Fruit fly (Drosophila melanogaster) whole organism, prepupa: ENCODE data around the gene CG12206.

Experiments
- Blimp-1 ChIP-seq: fragments of 200-800 bp; sonication (Bioruptor generic); optimal IDR thresholded peaks from 3 replicates; lab custom pipeline; 2017; ENCODE audit warnings: missing biosample characterization, missing genetic modification characterization, mild to moderate bottlenecking, moderate library complexity, missing genetic modification reagents
- CG10631 ChIP-seq: fragments of 200-800 bp; sonication (Bioruptor generic); optimal IDR thresholded peaks from 2 replicates; lab custom pipeline; 2016; ENCODE audit warnings: missing biosample characterization, missing genetic modification characterization
- CG10669 ChIP-seq: fragments of 200-800 bp; sonication (Bioruptor generic); optimal IDR thresholded peaks from 3 replicates; lab custom pipeline; 2018; ENCODE audit warnings: missing biosample characterization, mild to moderate bottlenecking, missing genetic modification characterization, moderate library complexity
- CG11762 ChIP-seq: fragments of 200-800 bp; sonication (Bioruptor generic); optimal IDR thresholded peaks from 3 replicates; lab custom pipeline; 2016; ENCODE audit warnings: missing biosample characterization, missing genetic modification characterization; ENCODE audit not compliant: insufficient read depth
- CG11902 ChIP-seq: fragments of 200-800 bp; sonication (Bioruptor generic); optimal IDR thresholded peaks from 3 replicates; lab custom pipeline; 2016; ENCODE audit warnings: missing biosample characterization, missing genetic modification characterization
- CG15336 ChIP-seq: fragments of 200-800 bp; sonication (Bioruptor generic); IDR thresholded peaks from 2 replicates; pipeline ENCODE4 v1.3.6; 2022; ENCODE audit warnings: missing biosample characterization, missing genetic modification characterization
- CG3032 ChIP-seq: fragments of 200-800 bp; optimal IDR thresholded peaks from 2 replicates; lab custom pipeline; 2019; ENCODE audit warnings: missing biosample characterization, mild to moderate bottlenecking, missing genetic modification characterization, moderate library complexity
- CG32006 ChIP-seq: fragments of 200-800 bp; sonication (Bioruptor generic); optimal IDR thresholded peaks from 3 replicates; lab custom pipeline; 2017; ENCODE audit warnings: missing biosample characterization, mild to moderate bottlenecking, missing genetic modification characterization
- CG34406 ChIP-seq: fragments of 200-800 bp; sonication (Bioruptor generic); optimal IDR thresholded peaks from 3 replicates; lab custom pipeline; 2016; ENCODE audit warnings: missing biosample characterization, missing genetic modification characterization
- CG3919 ChIP-seq: fragments of 200-800 bp; sonication (Bioruptor generic); optimal IDR thresholded peaks from 3 replicates; lab custom pipeline; 2016; ENCODE audit warnings: missing biosample characterization, missing genetic modification characterization
- CG4318 ChIP-seq: fragments of 200-800 bp; sonication (Bioruptor generic); optimal IDR thresholded peaks from 3 replicates; lab custom pipeline; 2017; ENCODE audit warnings: missing biosample characterization, mild to moderate bottlenecking, missing genetic modification characterization
- CG6163 ChIP-seq: fragments of 200-800 bp; sonication (Bioruptor generic); IDR thresholded peaks from 3 replicates; pipeline ENCODE4 v1.3.6; 2022; ENCODE audit warnings: missing biosample characterization, missing genetic modification characterization
- CG6792 ChIP-seq: fragments of 200-800 bp; sonication (Bioruptor generic); optimal IDR thresholded peaks from 3 replicates; lab custom pipeline; 2016; ENCODE audit warnings: missing biosample characterization, missing genetic modification characterization
- CG6808 ChIP-seq: fragments of 200-800 bp; sonication (Bioruptor generic); optimal IDR thresholded peaks from 3 replicates; lab custom pipeline; 2017; ENCODE audit warnings: missing biosample characterization, missing genetic modification characterization, mild to moderate bottlenecking, moderate library complexity, missing genetic modification reagents
- CG6854 ChIP-seq: fragments of 200-800 bp; sonication (Bioruptor generic); optimal IDR thresholded peaks from 2 replicates; lab custom pipeline; 2017; ENCODE audit warnings: missing biosample characterization, mild to moderate bottlenecking, missing genetic modification characterization
- CG7368 ChIP-seq: fragments of 200-800 bp; sonication (Bioruptor generic); optimal IDR thresholded peaks from 3 replicates; lab custom pipeline; 2016; ENCODE audit warnings: missing biosample characterization, missing genetic modification characterization
- CG8119 ChIP-seq: fragments of 200-800 bp; sonication (Bioruptor generic); IDR thresholded peaks from 3 replicates; pipeline ENCODE4 v1.3.6; 2022; ENCODE audit warnings: missing biosample characterization, missing genetic modification characterization
- Eip75B ChIP-seq: fragments of 200-800 bp; sonication (Bioruptor generic); optimal IDR thresholded peaks from 3 replicates; lab custom pipeline; 2016; ENCODE audit warnings: missing biosample characterization, missing genetic modification characterization
- Eip78C ChIP-seq: fragments of 200-800 bp; sonication (Bioruptor generic); peaks from one replicate; lab custom pipeline; 2016; ENCODE audit warnings: missing biosample characterization, missing genetic modification characterization
- Ets21C ChIP-seq: fragments of 200-800 bp; sonication (Bioruptor generic); optimal IDR thresholded peaks from 3 replicates; lab custom pipeline; 2016; ENCODE audit warnings: missing biosample characterization, missing genetic modification characterization
- Ets96B ChIP-seq: fragments of 200-800 bp; optimal IDR thresholded peaks from 2 replicates; lab custom pipeline; 2019; ENCODE audit warnings: missing biosample characterization, mild to moderate bottlenecking, missing genetic modification characterization, moderate library complexity
- Gug ChIP-seq: fragments of 200-800 bp; sonication (Bioruptor generic); IDR thresholded peaks from 2 replicates; pipeline ENCODE4 v1.3.6; 2022; ENCODE audit warnings: missing biosample characterization, missing genetic modification characterization
- Hr38 ChIP-seq: sonication (Bioruptor generic); optimal IDR thresholded peaks from 2 replicates; lab custom pipeline; 2016; ENCODE audit warnings: missing biosample characterization, missing genetic modification characterization
- Hr39 ChIP-seq: fragments of 200-800 bp; sonication (Bioruptor generic); optimal IDR thresholded peaks from 2 replicates; lab custom pipeline; 2016; ENCODE audit warnings: missing biosample characterization, missing genetic modification characterization
- Met ChIP-seq: fragments of 200-800 bp; sonication (Bioruptor generic); optimal IDR thresholded peaks from 3 replicates; lab custom pipeline; 2016; ENCODE audit warnings: missing biosample characterization, missing genetic modification characterization
- OdsH ChIP-seq: fragments of 200-800 bp; sonication (Bioruptor generic); optimal IDR thresholded peaks from 3 replicates; lab custom pipeline; 2016; ENCODE audit warnings: missing biosample characterization, missing genetic modification characterization
- Smox ChIP-seq: fragments of 200-800 bp; sonication (Bioruptor generic); optimal IDR thresholded peaks from 3 replicates; lab custom pipeline; 2016; ENCODE audit warnings: missing biosample characterization, missing genetic modification characterization
- achi ChIP-seq: fragments of 200-800 bp; sonication (Bioruptor generic); optimal IDR thresholded peaks from 3 replicates; lab custom pipeline; 2016; ENCODE audit warnings: missing biosample characterization, missing genetic modification characterization
- cyc ChIP-seq: fragments of 200-800 bp; sonication (Bioruptor generic); optimal IDR thresholded peaks from 3 replicates; lab custom pipeline; 2016; ENCODE audit warnings: missing biosample characterization, missing genetic modification characterization
- dac ChIP-seq: fragments of 200-800 bp; sonication (Bioruptor generic); optimal IDR thresholded peaks from 2 replicates; lab custom pipeline; 2017; ENCODE audit warnings: missing biosample characterization, mild to moderate bottlenecking, missing genetic modification characterization
- eg ChIP-seq: fragments of 200-800 bp; sonication (Bioruptor generic); IDR thresholded peaks from 3 replicates; pipeline ENCODE4 v1.3.6; 2022; ENCODE audit warnings: missing biosample characterization, missing genetic modification characterization
- esn ChIP-seq: fragments of 200-800 bp; sonication (Bioruptor generic); optimal IDR thresholded peaks from 2 replicates; lab custom pipeline; 2016; ENCODE audit warnings: missing biosample characterization, mild to moderate bottlenecking, missing genetic modification characterization, moderate library complexity
- fd59A ChIP-seq: fragments of 200-800 bp; sonication (Bioruptor generic); optimal IDR thresholded peaks from 2 replicates; lab custom pipeline; 2017; ENCODE audit warnings: missing biosample characterization, mild to moderate bottlenecking, missing genetic modification characterization, missing genetic modification reagents
- fkh ChIP-seq: fragments of 200-800 bp; sonication (Bioruptor generic); optimal IDR thresholded peaks from 3 replicates; lab custom pipeline; 2017; ENCODE audit warnings: missing biosample characterization, mild to moderate bottlenecking, missing genetic modification characterization, moderate library complexity
- pdm3 ChIP-seq: fragments of 200-800 bp; sonication (Bioruptor generic); optimal IDR thresholded peaks from 3 replicates; lab custom pipeline; 2016; ENCODE audit warnings: missing biosample characterization, missing genetic modification characterization
- salr ChIP-seq, 2 experiments: fragments of 200-800 bp; sonication (Bioruptor generic); optimal IDR thresholded peaks; 3 replicates each; lab custom pipeline; 2016 to 2018; ENCODE audit warnings: missing biosample characterization in 2 of 2, missing genetic modification characterization in 2 of 2, mild to moderate bottlenecking in 1 of 2

CG12206 gene

dm6 chrX:3432928-3433327, 41.4 kb downstream of the CG12206 start (continued):
- TF ChIP-seq salr (GFP tag; optimal IDR thresholded peaks at IDR 0.05; lab: Kevin White, UChicago) (peak; percentile 64 to 82), CG6792 (GFP tag; lab: Kevin White, UChicago) (peak; percentile 74), dac (GFP tag; lab: Kevin White, UChicago) (peak; percentile 78), Smox (peak; percentile 66), CG34406 (GFP tag; lab: Kevin White, UChicago) (peak; percentile 79), fkh (GFP tag; lab: Kevin White, UChicago) (peak; percentile 32), fd59A (GFP tag; lab: Kevin White, UChicago) (peak; percentile 79), Blimp-1 (no peak), Hr39 (GFP tag; lab: Kevin White, UChicago) (peak; percentile 87), cyc (GFP tag; lab: Kevin White, UChicago) (peak; percentile 90), Gug (GFP tag; lab: Robert Waterston, UW) (peak; percentile 84), Ets96B (tag; lab: Kevin White, UChicago) (peak; percentile 83), Hr38 (GFP tag; lab: Kevin White, UChicago) (no peak), Met (GFP tag; lab: Kevin White, UChicago) (peak; percentile 50), CG6808 (GFP tag; lab: Kevin White, UChicago) (peak; percentile 72), CG8119 (peak; percentile 88), CG11902 (GFP tag; lab: Kevin White, UChicago) (peak; percentile 85), CG7368 (GFP tag; lab: Kevin White, UChicago) (peak; percentile 91), esn (GFP tag; lab: Kevin White, UChicago) (peak; percentile 81), CG11762 (GFP tag; lab: Kevin White, UChicago) (peak; percentile 86), CG3032 (tag; lab: Kevin White, UChicago) (peak; percentile 75)
- TF ChIP-seq, all 60 proteins: peak for 56

dm6 chrX:3431641-3432040, 42.7 kb downstream of the CG12206 start:
- TF ChIP-seq CG6163 (0 out of 3 replicates have a peak, but pooled peaks have one; percentile 8), Hr38 (GFP tag; lab: Kevin White, UChicago) (no peak), pdm3 (GFP tag; lab: Kevin White, UChicago) (peak; percentile 2), CG3032 (tag; lab: Kevin White, UChicago) (no peak), CG10669 (GFP tag; lab: Kevin White, UChicago) (no peak), Ets21C (no peak), CG15336 (GFP tag; lab: Robert Waterston, UW) (peak; percentile 81), CG8119 (peak; percentile 53; the same call in 1 of the 3 replicates), Ets96B (tag; lab: Kevin White, UChicago) (no peak), Blimp-1 (no peak), Eip75B (GFP tag; lab: Kevin White, UChicago) (no peak), OdsH (GFP tag; lab: Kevin White, UChicago) (peak; percentile 18), CG32006 (GFP tag; lab: Kevin White, UChicago) (peak; percentile 23), Smox (no peak), CG34406 (GFP tag; lab: Kevin White, UChicago) (no peak), achi (GFP tag; lab: Kevin White, UChicago) (peak; percentile 2), esn (GFP tag; lab: Kevin White, UChicago) (no peak), Eip78C (GFP tag; lab: Kevin White, UChicago) (peak; percentile 77), CG4318 (GFP tag; lab: Kevin White, UChicago) (no peak), eg (GFP tag; lab: Robert Waterston, UW) (peak; percentile 67), CG3919 (GFP tag; lab: Kevin White, UChicago) (no peak), CG11762 (GFP tag; lab: Kevin White, UChicago) (no peak), fd59A (GFP tag; lab: Kevin White, UChicago) (no peak), Gug (GFP tag; lab: Robert Waterston, UW) (peak; percentile 54), CG10631 (GFP tag; lab: Kevin White, UChicago) (no peak), CG6854 (GFP tag; lab: Kevin White, UChicago) (no peak)

- TF ChIP-seq fkh (GFP tag; lab: Kevin White, UChicago), result peak; percentile 46
- no peak for TF ChIP-seq CG6792 (GFP tag; lab: Kevin White, UChicago)
These were observed 44.4 kb downstream of the CG12206 start for dm6 chrX:3429952-3430351.
